Fruit fly (Drosophila melanogaster) whole organism, adult: ENCODE measurements around the gene CG3164.

Experiments used
- CG12768 ChIP-seq: fragments of 200-800 bp; sonication (Bioruptor generic); optimal IDR thresholded peaks from 2 replicates; lab custom pipeline; 2017; ENCODE audit warnings: missing biosample characterization, missing genetic modification characterization, mild to moderate bottlenecking, moderate library complexity, missing genetic modification reagents
- CG14711 ChIP-seq: fragments of 200-800 bp; sonication (Bioruptor generic); optimal IDR thresholded peaks from 2 replicates; lab custom pipeline; 2018; ENCODE audit warnings: missing biosample characterization, mild to moderate bottlenecking, missing genetic modification characterization, moderate library complexity
- CG7045 ChIP-seq: fragments of 200-800 bp; sonication (Bioruptor generic); optimal IDR thresholded peaks from 2 replicates; lab custom pipeline; 2017; ENCODE audit warnings: missing biosample characterization, mild to moderate bottlenecking, missing genetic modification characterization
- Clk ChIP-seq: fragments of 200-800 bp; sonication (Bioruptor generic); optimal IDR thresholded peaks from 2 replicates; lab custom pipeline; 2017; ENCODE audit warnings: missing biosample characterization, missing genetic modification characterization
- Crg-1 ChIP-seq: fragments of 200-800 bp; sonication (Bioruptor generic); optimal IDR thresholded peaks from 2 replicates; lab custom pipeline; 2016; ENCODE audit warnings: missing biosample characterization, missing genetic modification characterization
- bab1 ChIP-seq: fragments of 200-800 bp; sonication (Bioruptor generic); optimal IDR thresholded peaks from 3 replicates; lab custom pipeline; 2019; ENCODE audit warnings: missing biosample characterization, mild to moderate bottlenecking, missing genetic modification characterization, moderate library complexity
- kay ChIP-seq: fragments of 200-800 bp; sonication (Bioruptor generic); peaks from one replicate; lab custom pipeline; 2016; ENCODE audit warnings: missing biosample characterization, missing genetic modification characterization, borderline replicate concordance
- tj ChIP-seq: fragments of 200-800 bp; sonication (Bioruptor generic); optimal IDR thresholded peaks from 3 replicates; lab custom pipeline; 2017; ENCODE audit warnings: missing biosample characterization, mild to moderate bottlenecking, missing genetic modification characterization, moderate library complexity

dm6 chr2L:76048-76447 lies 54.5 kb downstream of the CG3164 start, which contains the start of gene CG11374:
- TF ChIP-seq bab1 (GFP tag; lab: Kevin White, UChicago) (no peak), CG7045 (no peak), Clk (GFP tag; lab: Kevin White, UChicago) (no peak), CG12768 (GFP tag; lab: Kevin White, UChicago) (no peak), Crg-1 (no peak), CG14711 (tag; lab: Kevin White, UChicago) (no peak), tj (GFP tag; lab: Kevin White, UChicago) (no peak), kay (GFP tag; lab: Kevin White, UChicago) (peak; percentile 22)
